Fruit fly (Drosophila melanogaster) whole organism, wandering third instar larva: Measurements from ENCODE around the gene oc.
A peak's percentile ranks its signal among the peaks of the same experiment; 100 is the strongest.

Experiments
- Abd-B ChIP-seq: fragments of >200 bp; optimal IDR thresholded peaks from 2 replicates; lab custom pipeline; 2017; ENCODE audit warnings: missing biosample characterization, missing genetic modification characterization
- CG32264 ChIP-seq: fragments of 200-800 bp; sonication (Bioruptor generic); optimal IDR thresholded peaks from 2 replicates; lab custom pipeline; 2016; ENCODE audit warnings: missing biosample characterization, missing genetic modification characterization
- CG9705 ChIP-seq: fragments of 200-800 bp; sonication (Bioruptor generic); optimal IDR thresholded peaks from 2 replicates; lab custom pipeline; 2018; ENCODE audit warnings: missing biosample characterization, mild to moderate bottlenecking, missing genetic modification characterization
- Dfd ChIP-seq: fragments of >200 bp; optimal IDR thresholded peaks from 2 replicates; lab custom pipeline; 2017; ENCODE audit warnings: missing biosample characterization, missing genetic modification characterization
- Dif ChIP-seq: fragments of 200-275, 200-300 bp; sonication (Bioruptor generic); optimal IDR thresholded peaks from 2 replicates; lab custom pipeline; 2018; ENCODE audit warnings: missing biosample characterization, missing genetic modification characterization; ENCODE audit not compliant: partially characterized antibody
- GATAd ChIP-seq: sonication (Bioruptor generic); optimal IDR thresholded peaks from 2 replicates; lab custom pipeline; 2016; ENCODE audit warnings: missing biosample characterization, missing genetic modification characterization
- HLH106 ChIP-seq: fragments of 200-800 bp; optimal IDR thresholded peaks from 3 replicates; lab custom pipeline; 2019; ENCODE audit warnings: missing biosample characterization, mild to moderate bottlenecking, missing genetic modification characterization, moderate library complexity
- Hnf4 ChIP-seq: fragments of 200-800 bp; sonication (Bioruptor generic); optimal IDR thresholded peaks from 2 replicates; lab custom pipeline; 2016; ENCODE audit warnings: missing biosample characterization, mild to moderate bottlenecking, missing genetic modification characterization
- Hr83 ChIP-seq: fragments of 200-300 bp; sonication (Bioruptor generic); optimal IDR thresholded peaks from 2 replicates; lab custom pipeline; 2016; ENCODE audit warnings: missing biosample characterization, mild to moderate bottlenecking, missing genetic modification characterization, moderate library complexity; ENCODE audit not compliant: poor library complexity, severe bottlenecking
- Jra ChIP-seq: sonication (Bioruptor generic); optimal IDR thresholded peaks from 2 replicates; lab custom pipeline; 2016; ENCODE audit warnings: missing biosample characterization, missing genetic modification characterization
- Mio ChIP-seq: sonication (Bioruptor generic); optimal IDR thresholded peaks from 2 replicates; lab custom pipeline; 2016; ENCODE audit warnings: missing biosample characterization, missing genetic modification characterization
- Myc ChIP-seq: fragments of >200 bp; optimal IDR thresholded peaks from 2 replicates; lab custom pipeline; 2017
- N ChIP-seq: fragments of >200 bp; optimal IDR thresholded peaks from 2 replicates; lab custom pipeline; 2018; ENCODE audit warnings: missing biosample characterization, missing external identifiers, missing genetic modification characterization
- OdsH ChIP-seq: fragments of 200-800 bp; sonication (Bioruptor generic); optimal IDR thresholded peaks from 2 replicates; lab custom pipeline; 2016; ENCODE audit warnings: missing biosample characterization, mild to moderate bottlenecking, missing genetic modification characterization
- Rel ChIP-seq, 2 experiments: fragments of 200-800 bp; sonication (Bioruptor generic) in 1 of 2; optimal IDR thresholded peaks; 2 replicates in 1 of 2; 3 replicates in 1 of 2; lab custom pipeline; 2016 to 2019; ENCODE audit warnings: mild to moderate bottlenecking in 2 of 2, missing biosample characterization in 2 of 2, missing genetic modification characterization in 2 of 2, moderate library complexity in 1 of 2
- Sp1 ChIP-seq: fragments of 200-800 bp; sonication (Bioruptor generic); optimal IDR thresholded peaks from 3 replicates; lab custom pipeline; 2019; ENCODE audit warnings: missing biosample characterization, mild to moderate bottlenecking, missing genetic modification characterization, moderate library complexity
- Vsx2 ChIP-seq: fragments of 200-300, 225-300 bp; sonication (Bioruptor generic); optimal IDR thresholded peaks from 2 replicates; lab custom pipeline; 2018; ENCODE audit warnings: missing biosample characterization, missing genetic modification characterization; ENCODE audit not compliant: partially characterized antibody
- br ChIP-seq: fragments of 200-800 bp; sonication (Bioruptor generic); optimal IDR thresholded peaks from 2 replicates; lab custom pipeline; 2016; ENCODE audit warnings: missing biosample characterization, missing genetic modification characterization
- brk ChIP-seq: fragments of 200-800 bp; sonication (Bioruptor generic); optimal IDR thresholded peaks from 2 replicates; lab custom pipeline; 2016; ENCODE audit warnings: missing biosample characterization, mild to moderate bottlenecking, missing genetic modification characterization
- dmrt93B ChIP-seq: fragments of 200-800 bp; sonication (Bioruptor generic); optimal IDR thresholded peaks from 2 replicates; lab custom pipeline; 2018; ENCODE audit warnings: missing biosample characterization, mild to moderate bottlenecking, missing genetic modification characterization
- dsf ChIP-seq: sonication (Bioruptor generic); optimal IDR thresholded peaks from 2 replicates; lab custom pipeline; 2016; ENCODE audit warnings: missing biosample characterization, missing genetic modification characterization, borderline replicate concordance
- foxo ChIP-seq, 2 experiments: fragments of 200-800 bp; sonication (Bioruptor generic); optimal IDR thresholded peaks; 2 replicates in 1 of 2; 3 replicates in 1 of 2; lab custom pipeline; 2016 to 2017; ENCODE audit warnings: missing biosample characterization in 2 of 2, missing genetic modification characterization in 2 of 2
- fru ChIP-seq: fragments of 200-800 bp; sonication (Bioruptor generic); optimal IDR thresholded peaks from 3 replicates; lab custom pipeline; 2016; ENCODE audit warnings: missing biosample characterization, mild to moderate bottlenecking, missing genetic modification characterization
- h ChIP-seq: fragments of 200-800 bp; sonication (Bioruptor generic); optimal IDR thresholded peaks from 3 replicates; lab custom pipeline; 2016; ENCODE audit warnings: missing biosample characterization, mild to moderate bottlenecking, missing genetic modification characterization
- jim ChIP-seq: fragments of 175-275, 200-325 bp; sonication (Bioruptor generic); optimal IDR thresholded peaks from 2 replicates; lab custom pipeline; 2016; ENCODE audit warnings: missing biosample characterization, mild to moderate bottlenecking, missing genetic modification characterization
- lola ChIP-seq: fragments of >200 bp; optimal IDR thresholded peaks from 2 replicates; lab custom pipeline; 2017; ENCODE audit warnings: missing biosample characterization, missing genetic modification characterization
- pan ChIP-seq: fragments of >200 bp; optimal IDR thresholded peaks from 2 replicates; lab custom pipeline; 2017
- psq ChIP-seq: fragments of 200-800 bp; sonication (Bioruptor generic); optimal IDR thresholded peaks from 3 replicates; lab custom pipeline; 2017; ENCODE audit warnings: missing biosample characterization, mild to moderate bottlenecking, missing genetic modification characterization, moderate library complexity
- sv ChIP-seq: fragments of 200-800 bp; sonication (Bioruptor generic); optimal IDR thresholded peaks from 3 replicates; lab custom pipeline; 2016; ENCODE audit warnings: missing biosample characterization, missing genetic modification characterization
- usp ChIP-seq: fragments of >200 bp; optimal IDR thresholded peaks from 2 replicates; lab custom pipeline; 2017; ENCODE audit warnings: missing biosample characterization, missing genetic modification characterization
- woc ChIP-seq: sonication (Bioruptor generic); optimal IDR thresholded peaks from 2 replicates; lab custom pipeline; 2016; ENCODE audit warnings: missing biosample characterization, mild to moderate bottlenecking, missing genetic modification characterization

Gene oc

dm6 chrX:8650631-8651133 is at the start of gene oc:
oc (minus strand) TSS chrX:8650681.
- no peak for TF ChIP-seq Myc
- TF ChIP-seq Hnf4 (GFP tag; lab: Kevin White, UChicago), result peak; percentile 6
- TF ChIP-seq brk (GFP tag; lab: Kevin White, UChicago), result no peak
- TF ChIP-seq Sp1 (GFP tag; lab: Kevin White, UChicago), result peak; percentile 60
- peak; percentile 44 for TF ChIP-seq Vsx2 (GFP tag; lab: Kevin White, UChicago)
- TF ChIP-seq woc (GFP tag; lab: Kevin White, UChicago), result no peak
- TF ChIP-seq fru (GFP tag; lab: Kevin White, UChicago), result peak; percentile 26
- TF ChIP-seq OdsH, result no peak
- no peak for TF ChIP-seq CG9705 (GFP tag; lab: Kevin White, UChicago)
- TF ChIP-seq usp (GFP tag; lab: Kevin White, UChicago), result no peak
- no peak for TF ChIP-seq sv (GFP tag; lab: Kevin White, UChicago)
- no peak for TF ChIP-seq Rel (GFP tag; optimal IDR thresholded peaks at IDR 0.05; lab: Kevin White, UChicago)
- no peak for TF ChIP-seq Rel (tag; optimal IDR thresholded peaks at IDR 0.05; lab: Kevin White, UChicago)
- no peak for TF ChIP-seq CG32264 (GFP tag; lab: Kevin White, UChicago)
- TF ChIP-seq pan (lab: Kevin White, UChicago), result no peak
- peak; percentile 82 for TF ChIP-seq N (GFP tag; lab: Kevin White, UChicago)
- TF ChIP-seq Dfd (GFP tag; lab: Kevin White, UChicago), result no peak
- TF ChIP-seq dmrt93B, result no peak
- peak; percentile 22 for TF ChIP-seq Hr83 (GFP tag; lab: Kevin White, UChicago)
- no peak for TF ChIP-seq dsf
- TF ChIP-seq h (GFP tag; lab: Kevin White, UChicago), result peak; percentile 21
- peak; percentile 28 for TF ChIP-seq Abd-B (GFP tag; lab: Kevin White, UChicago)
- no peak for TF ChIP-seq HLH106 (tag; lab: Kevin White, UChicago)
- TF ChIP-seq Dif, result peak; percentile 61
- TF ChIP-seq psq (GFP tag; lab: Kevin White, UChicago), result peak; percentile 50

- no peak for TF ChIP-seq N (GFP tag; lab: Kevin White, UChicago)
- TF ChIP-seq Dfd (GFP tag; lab: Kevin White, UChicago), result peak; percentile 14
Measured at dm6 chrX:8696106-8696595, 45.7 kb upstream of the oc start.

dm6 chrX:8694823-8695492 is 44.5 kb upstream of the oc start:
- no peak for TF ChIP-seq lola (GFP tag; lab: Kevin White, UChicago)
- TF ChIP-seq Dfd (GFP tag; lab: Kevin White, UChicago), result peak; percentile 74

dm6 chrX:8694066-8694822 is 43.8 kb upstream of the oc start:
- TF ChIP-seq CG9705 (GFP tag; lab: Kevin White, UChicago) (no peak), Sp1 (GFP tag; lab: Kevin White, UChicago) (peak; percentile 4)

dm6 chrX:8693520-8693919 is 43.0 kb upstream of the oc start, which contains the start of gene CG11294:
CG11294 (minus strand) TSS chrX:8693620.
- TF ChIP-seq Abd-B (GFP tag; lab: Kevin White, UChicago), result no peak
- no peak for TF ChIP-seq Jra
- TF ChIP-seq usp (GFP tag; lab: Kevin White, UChicago), result no peak
- no peak for TF ChIP-seq Hr83 (GFP tag; lab: Kevin White, UChicago)
- TF ChIP-seq CG32264 (GFP tag; lab: Kevin White, UChicago), result no peak
- TF ChIP-seq Dfd (GFP tag; lab: Kevin White, UChicago), result no peak
- TF ChIP-seq foxo (GFP tag; optimal IDR thresholded peaks at IDR 0.05; lab: Kevin White, UChicago), result no peak
- no peak for TF ChIP-seq OdsH
- no peak for TF ChIP-seq jim (GFP tag; lab: Kevin White, UChicago)
- TF ChIP-seq Vsx2 (GFP tag; lab: Kevin White, UChicago), result no peak
- no peak for TF ChIP-seq dsf
- no peak for TF ChIP-seq h (GFP tag; lab: Kevin White, UChicago)
- no peak for TF ChIP-seq pan (lab: Kevin White, UChicago)
- no peak for TF ChIP-seq sv (GFP tag; lab: Kevin White, UChicago)
- no peak for TF ChIP-seq br (GFP tag; lab: Kevin White, UChicago)
- TF ChIP-seq GATAd (GFP tag; lab: Kevin White, UChicago), result no peak
- no peak for TF ChIP-seq Mio (GFP tag; lab: Kevin White, UChicago)
- TF ChIP-seq Sp1 (GFP tag; lab: Kevin White, UChicago), result no peak
